Fruit fly (Drosophila melanogaster) whole organism, embryonic: ENCODE measurements around the gene f-cup.

ENCODE experiments used
- ATbp ChIP-seq: fragments of 200-800 bp; sonication (Bioruptor generic); optimal IDR thresholded peaks from 2 replicates; lab custom pipeline; 2017; ENCODE audit warnings: missing biosample characterization, mild to moderate bottlenecking, missing genetic modification characterization, missing genetic modification reagents
- Atf6 ChIP-seq: fragments of 200-800 bp; sonication (Bioruptor generic); IDR thresholded peaks from 2 replicates; pipeline ENCODE4 v1.3.6; 2022; ENCODE audit warnings: missing biosample characterization, missing genetic modification characterization
- Bdp1 ChIP-seq: fragments of 200-800 bp; sonication (Bioruptor generic); optimal IDR thresholded peaks from 3 replicates; lab custom pipeline; 2016; ENCODE audit warnings: missing biosample characterization, missing genetic modification characterization
- CG10959 ChIP-seq: fragments of 200-800 bp; sonication (Bioruptor generic); IDR thresholded peaks from 2 replicates; pipeline ENCODE4 v1.3.6; 2022; ENCODE audit warnings: missing biosample characterization, missing genetic modification characterization
- CG10979 ChIP-seq: fragments of 200-800 bp; sonication (Bioruptor generic); optimal IDR thresholded peaks from 2 replicates; lab custom pipeline; 2018; ENCODE audit warnings: missing biosample characterization, mild to moderate bottlenecking, missing genetic modification characterization, moderate library complexity
- CG12219 ChIP-seq: fragments of 200-800 bp; sonication (Bioruptor generic); optimal IDR thresholded peaks from 3 replicates; lab custom pipeline; 2018; ENCODE audit warnings: missing biosample characterization, mild to moderate bottlenecking, missing genetic modification characterization
- CG12744 ChIP-seq: fragments of 200-800 bp; sonication (Bioruptor generic); optimal IDR thresholded peaks from 2 replicates; lab custom pipeline; 2016; ENCODE audit warnings: missing biosample characterization, missing genetic modification characterization
- CG13123 ChIP-seq: fragments of 200-800 bp; sonication (Bioruptor generic); optimal IDR thresholded peaks from 2 replicates; lab custom pipeline; 2016; ENCODE audit warnings: missing biosample characterization, missing genetic modification characterization
- CG15011 ChIP-seq: fragments of 200-800 bp; sonication (Bioruptor generic); optimal IDR thresholded peaks from 3 replicates; lab custom pipeline; 2018; ENCODE audit warnings: missing biosample characterization, mild to moderate bottlenecking, missing genetic modification characterization
- CG17385 ChIP-seq: fragments of 200-800 bp; sonication (Bioruptor generic); optimal IDR thresholded peaks from 3 replicates; lab custom pipeline; 2018; ENCODE audit warnings: missing biosample characterization, mild to moderate bottlenecking, missing genetic modification characterization
- CG18476 ChIP-seq: fragments of 200-800 bp; sonication (Bioruptor generic); optimal IDR thresholded peaks from 2 replicates; lab custom pipeline; 2016; ENCODE audit warnings: missing biosample characterization, mild to moderate bottlenecking, missing genetic modification characterization
- CG2712 ChIP-seq: fragments of 200-800 bp; optimal IDR thresholded peaks from 3 replicates; lab custom pipeline; 2019; ENCODE audit warnings: missing biosample characterization, mild to moderate bottlenecking, missing genetic modification characterization, moderate library complexity
- CG30403 ChIP-seq: fragments of 200-800 bp; sonication (Bioruptor generic); optimal IDR thresholded peaks from 3 replicates; lab custom pipeline; 2016; ENCODE audit warnings: missing biosample characterization, missing genetic modification characterization
- CG5953 ChIP-seq: fragments of 200-800 bp; sonication (Bioruptor generic); IDR thresholded peaks from 2 replicates; pipeline ENCODE4 v1.3.6; 2022; ENCODE audit warnings: missing biosample characterization, missing genetic modification characterization
- CG7839 ChIP-seq: fragments of 200-800 bp; sonication (Bioruptor generic); optimal IDR thresholded peaks from 3 replicates; lab custom pipeline; 2018; ENCODE audit warnings: missing biosample characterization, mild to moderate bottlenecking, missing genetic modification characterization, moderate library complexity
- CG9817 ChIP-seq: fragments of 200-800 bp; sonication (Bioruptor generic); optimal IDR thresholded peaks from 2 replicates; lab custom pipeline; 2018; ENCODE audit warnings: missing biosample characterization, mild to moderate bottlenecking, missing genetic modification characterization, moderate library complexity
- D19A ChIP-seq: fragments of 200-800 bp; optimal IDR thresholded peaks from 3 replicates; lab custom pipeline; 2019; ENCODE audit warnings: missing biosample characterization, mild to moderate bottlenecking, missing genetic modification characterization, moderate library complexity
- D19B ChIP-seq: fragments of 200-800 bp; sonication (Bioruptor generic); optimal IDR thresholded peaks from 2 replicates; lab custom pipeline; 2017; ENCODE audit warnings: missing biosample characterization, mild to moderate bottlenecking, missing genetic modification characterization
- Eip74EF ChIP-seq, 2 experiments: fragments of 200-800 bp in 1 of 2; fragments of >200 bp in 1 of 2; sonication (Bioruptor generic) in 1 of 2; optimal IDR thresholded peaks; 2 replicates each; lab custom pipeline; 2017 to 2019; ENCODE audit warnings: missing biosample characterization in 2 of 2, missing genetic modification characterization in 2 of 2, mild to moderate bottlenecking in 1 of 2, moderate library complexity in 1 of 2
- Elba2 ChIP-seq: fragments of 200-800 bp; sonication (Bioruptor generic); optimal IDR thresholded peaks from 3 replicates; lab custom pipeline; 2016; ENCODE audit warnings: missing biosample characterization, missing genetic modification characterization
- HLH54F ChIP-seq: fragments of 200-800 bp; sonication (Bioruptor generic); optimal IDR thresholded peaks from 3 replicates; lab custom pipeline; 2016; ENCODE audit warnings: missing biosample characterization, missing genetic modification characterization
- Med ChIP-seq: fragments of 200-800 bp; sonication (Bioruptor generic); peaks from one replicate; lab custom pipeline; 2016; ENCODE audit warnings: missing biosample characterization, missing genetic modification characterization, mild to moderate bottlenecking, inconsistent platforms, moderate library complexity
- NC2α ChIP-seq: fragments of 200-800 bp; sonication (Bioruptor generic); optimal IDR thresholded peaks from 2 replicates; lab custom pipeline; 2016; ENCODE audit warnings: missing biosample characterization, missing genetic modification characterization
- Opbp ChIP-seq: fragments of 200-800 bp; sonication (Bioruptor generic); IDR thresholded peaks from 3 replicates; pipeline ENCODE4 v1.3.6; 2022; ENCODE audit warnings: missing biosample characterization, missing genetic modification characterization; ENCODE audit not compliant: partially characterized antibody
- Poxn ChIP-seq: fragments of 200-800 bp; sonication (Bioruptor generic); IDR thresholded peaks from 2 replicates; pipeline ENCODE4 v1.3.6; 2022; ENCODE audit warnings: missing biosample characterization, missing genetic modification characterization
- Six4 ChIP-seq: fragments of 200-800 bp; sonication (Bioruptor generic); optimal IDR thresholded peaks from 2 replicates; lab custom pipeline; 2016; ENCODE audit warnings: missing biosample characterization, missing genetic modification characterization
- az2 ChIP-seq: fragments of 200-800 bp; sonication (Bioruptor generic); optimal IDR thresholded peaks from 3 replicates; lab custom pipeline; 2016; ENCODE audit warnings: missing biosample characterization, missing genetic modification characterization
- cas ChIP-seq: fragments of 200-800 bp; sonication (Bioruptor generic); IDR thresholded peaks from 2 replicates; pipeline ENCODE4 v1.3.6; 2022; ENCODE audit warnings: missing biosample characterization, missing genetic modification characterization
- corto ChIP-seq: fragments of 200-800 bp; sonication (Bioruptor generic); optimal IDR thresholded peaks from 2 replicates; lab custom pipeline; 2016; ENCODE audit warnings: missing biosample characterization, mild to moderate bottlenecking, missing genetic modification characterization, moderate library complexity
- da ChIP-seq: fragments of 200-800 bp; sonication (Bioruptor generic); optimal IDR thresholded peaks from 2 replicates; lab custom pipeline; 2016; ENCODE audit warnings: missing biosample characterization, missing genetic modification characterization
- en ChIP-seq: fragments of 200-800 bp; sonication (Bioruptor generic); optimal IDR thresholded peaks from 2 replicates; lab custom pipeline; 2016; ENCODE audit warnings: missing biosample characterization, missing genetic modification characterization
- kni ChIP-seq: fragments of 200-800 bp; sonication (Bioruptor generic); optimal IDR thresholded peaks from 3 replicates; lab custom pipeline; 2017; ENCODE audit warnings: mild to moderate bottlenecking, missing biosample characterization, missing genetic modification reagents, missing genetic modification characterization
- onecut ChIP-seq: fragments of 200-800 bp; sonication (Bioruptor generic); IDR thresholded peaks from 2 replicates; pipeline ENCODE4 v1.3.6; 2022; ENCODE audit warnings: missing biosample characterization, missing genetic modification characterization
- prd ChIP-seq, 3 experiments: fragments of >200 bp in 2 of 3; fragments of 200-800 bp in 1 of 3; sonication (Bioruptor generic) in 1 of 3; optimal IDR thresholded peaks in 2 of 3; IDR thresholded peaks in 1 of 3; 2 replicates in 2 of 3; 3 replicates in 1 of 3; pipeline versions ENCODE4 v1.3.6 to Lab custom; 2017 to 2022; ENCODE audit warnings: missing biosample characterization in 1 of 3, missing genetic modification characterization in 1 of 3
- sens ChIP-seq: fragments of 200-800 bp; sonication (Bioruptor generic); peaks from one replicate; lab custom pipeline; 2016; ENCODE audit warnings: missing biosample characterization, missing genetic modification characterization
- sima ChIP-seq: fragments of 200-800 bp; sonication (Bioruptor generic); optimal IDR thresholded peaks from 2 replicates; lab custom pipeline; 2016; ENCODE audit warnings: missing biosample characterization, missing genetic modification characterization
- stc ChIP-seq: fragments of 200-800 bp; sonication (Bioruptor generic); IDR thresholded peaks from 2 replicates; pipeline ENCODE4 v1.3.6; 2022; ENCODE audit warnings: missing biosample characterization, missing genetic modification characterization
- sug ChIP-seq: fragments of 200-800 bp; optimal IDR thresholded peaks from 2 replicates; lab custom pipeline; 2019; ENCODE audit warnings: missing biosample characterization, mild to moderate bottlenecking, missing genetic modification characterization, moderate library complexity
- tll ChIP-seq, 2 experiments: fragments of 200-800 bp in 1 of 2; fragments of >200 bp in 1 of 2; sonication (Bioruptor generic) in 1 of 2; optimal IDR thresholded peaks; 2 replicates each; lab custom pipeline; 2017 to 2019; ENCODE audit warnings: missing biosample characterization in 2 of 2, missing genetic modification characterization in 2 of 2, mild to moderate bottlenecking in 1 of 2, moderate library complexity in 1 of 2
- trem ChIP-seq: fragments of 200-800 bp; optimal IDR thresholded peaks from 3 replicates; lab custom pipeline; 2019; ENCODE audit warnings: missing biosample characterization, mild to moderate bottlenecking, missing genetic modification characterization, moderate library complexity
- ttk ChIP-seq: fragments of 200-800 bp; sonication (Bioruptor generic); IDR thresholded peaks from 2 replicates; pipeline ENCODE4 v2.1.2; 2022; ENCODE audit warnings: missing biosample characterization, missing genetic modification characterization
- twi ChIP-seq: fragments of 200-800 bp; optimal IDR thresholded peaks from 2 replicates; lab custom pipeline; 2019; ENCODE audit warnings: missing biosample characterization, mild to moderate bottlenecking, missing genetic modification characterization, moderate library complexity
- vvl ChIP-seq: fragments of 200-800 bp; sonication (Bioruptor generic); IDR thresholded peaks from 2 replicates; pipeline ENCODE4 v1.3.6; 2022; ENCODE audit warnings: missing biosample characterization, missing genetic modification characterization
- zf30C ChIP-seq: fragments of 200-800 bp; sonication (Bioruptor generic); optimal IDR thresholded peaks from 3 replicates; lab custom pipeline; 2018; ENCODE audit warnings: missing biosample characterization, mild to moderate bottlenecking, missing genetic modification characterization

f-cup gene

dm6 chr3R:13684569-13685402, 15.9 kb downstream of the f-cup start (continued):
- peak; percentile 81 for TF ChIP-seq zf30C (GFP tag; lab: Kevin White, UChicago)
- TF ChIP-seq tll (GFP tag; optimal IDR thresholded peaks at IDR 0.05; lab: Kevin White, UChicago): no peak
- TF ChIP-seq Bdp1 (GFP tag; lab: Kevin White, UChicago): no peak
- TF ChIP-seq Atf6 (GFP tag; lab: Robert Waterston, UW): no peak
- no peak for TF ChIP-seq CG13123 (GFP tag; lab: Kevin White, UChicago)
- no peak for TF ChIP-seq CG12744 (GFP tag; lab: Kevin White, UChicago)
- no peak for TF ChIP-seq HLH54F (GFP tag; lab: Kevin White, UChicago)
- no peak for TF ChIP-seq ttk (GFP tag; lab: Robert Waterston, UW)
- TF ChIP-seq prd (optimal IDR thresholded peaks at IDR 0.05; lab: Kevin White, UChicago): no peak
- no peak for TF ChIP-seq prd (GFP tag; IDR thresholded peaks at IDR 0.05; lab: Robert Waterston, UW)
- no peak for TF ChIP-seq CG10959 (GFP tag; lab: Robert Waterston, UW)
- TF ChIP-seq cas (GFP tag; lab: Robert Waterston, UW): no peak
- no peak for TF ChIP-seq vvl (GFP tag; lab: Robert Waterston, UW)
- TF ChIP-seq D19B: no peak
- TF ChIP-seq onecut (GFP tag; lab: Robert Waterston, UW): no peak
- peak; percentile 27 for TF ChIP-seq sug (tag; lab: Kevin White, UChicago)
- no peak for TF ChIP-seq CG18476 (GFP tag; lab: Kevin White, UChicago)
- TF ChIP-seq da (GFP tag; lab: Kevin White, UChicago): no peak
- no peak for TF ChIP-seq NC2α (GFP tag; lab: Kevin White, UChicago)
- no peak for TF ChIP-seq twi (tag; lab: Kevin White, UChicago)
- peak in 1 of 2 experiments; percentile 57 for TF ChIP-seq Eip74EF (GFP tag; optimal IDR thresholded peaks at IDR 0.05; lab: Kevin White, UChicago)
- no peak for TF ChIP-seq trem
- TF ChIP-seq kni (GFP tag; lab: Kevin White, UChicago): no peak
- no peak for TF ChIP-seq CG7839 (tag; lab: Kevin White, UChicago)
- no peak for TF ChIP-seq CG12219 (GFP tag; lab: Kevin White, UChicago)
- no peak for TF ChIP-seq CG10979 (tag; lab: Kevin White, UChicago)
- no peak for TF ChIP-seq stc (GFP tag; lab: Robert Waterston, UW)
- no peak for TF ChIP-seq CG2712 (tag; lab: Kevin White, UChicago)
- no peak for TF ChIP-seq CG5953
- TF ChIP-seq Six4 (GFP tag; lab: Kevin White, UChicago): no peak
- TF ChIP-seq Opbp (GFP tag; lab: Robert Waterston, UW): no peak
- peak; percentile 17 for TF ChIP-seq corto (GFP tag; lab: Kevin White, UChicago)
- peak; percentile 54 for TF ChIP-seq Med
- peak; percentile 89 for TF ChIP-seq CG17385 (GFP tag; lab: Kevin White, UChicago)
- no peak for TF ChIP-seq ATbp
- TF ChIP-seq CG15011 (GFP tag; lab: Kevin White, UChicago): no peak
- TF ChIP-seq D19A: no peak
- TF ChIP-seq Elba2: no peak
- no peak for TF ChIP-seq az2
- no peak for TF ChIP-seq en
- no peak for TF ChIP-seq Poxn (GFP tag; lab: Robert Waterston, UW)
- peak; percentile 34 for TF ChIP-seq sens (GFP tag; lab: Kevin White, UChicago)
- TF ChIP-seq sima: no peak
- TF ChIP-seq CG30403: no peak
- TF ChIP-seq CG9817 (tag; lab: Kevin White, UChicago): no peak
- TF ChIP-seq, all 482 proteins: peak for 13
